Worm (Caenorhabditis elegans) whole organism, L3 larva: ENCODE data around the gene F31A3.3.

Experiments used
- R02D3.7 ChIP-seq: fragments of 150-350 bp; optimal IDR thresholded peaks from 2 replicates; lab custom pipeline; 2014; ENCODE audit warnings: missing biosample characterization, missing genetic modification characterization
- ZK546.5 ChIP-seq: sonication (generic microtip); optimal IDR thresholded peaks from 2 replicates; lab custom pipeline; 2017; ENCODE audit warnings: missing biosample characterization, missing genetic modification characterization
- ama-1 ChIP-seq: fragments of 150-350 bp; optimal IDR thresholded peaks from 2 replicates; lab custom pipeline; 2018
- ceh-16 ChIP-seq: sonication (generic microtip); optimal IDR thresholded peaks from 2 replicates; lab custom pipeline; 2017; ENCODE audit warnings: missing biosample characterization, missing genetic modification characterization
- ceh-28 ChIP-seq: fragments of 150-350 bp; optimal IDR thresholded peaks from 2 replicates; lab custom pipeline; 2014; ENCODE audit warnings: missing biosample characterization, missing genetic modification reagents, missing genetic modification characterization
- ceh-82 ChIP-seq: fragments of 150-350 bp; optimal IDR thresholded peaks from 2 replicates; lab custom pipeline; 2014; ENCODE audit warnings: missing biosample characterization, missing genetic modification characterization
- ceh-9 ChIP-seq: sonication (generic microtip); optimal IDR thresholded peaks from 2 replicates; lab custom pipeline; 2018; ENCODE audit warnings: missing biosample characterization, missing genetic modification characterization
- daf-12 ChIP-seq: fragments of 150-350 bp; optimal IDR thresholded peaks from 2 replicates; lab custom pipeline; 2014; ENCODE audit warnings: missing biosample characterization, missing genetic modification reagents, missing genetic modification characterization
- egl-27 ChIP-seq: sonication (generic microtip); optimal IDR thresholded peaks from 4 replicates; lab custom pipeline; 2017; ENCODE audit warnings: missing biosample characterization, missing genetic modification reagents, missing genetic modification characterization
- egl-5 ChIP-seq: fragments of 150-350 bp; optimal IDR thresholded peaks from 2 replicates; lab custom pipeline; 2017; ENCODE audit warnings: missing biosample characterization, missing genetic modification reagents, missing genetic modification characterization, inconsistent platforms
- elt-1 ChIP-seq: fragments of 150-350 bp; optimal IDR thresholded peaks from 2 replicates; lab custom pipeline; 2014; ENCODE audit warnings: missing biosample characterization, missing genetic modification characterization
- elt-3 ChIP-seq, 3 experiments: fragments of 150-350 bp in 1 of 3; sonication (generic microtip) in 2 of 3; optimal IDR thresholded peaks; 2 replicates in 2 of 3; 4 replicates in 1 of 3; lab custom pipeline; 2014 to 2017; ENCODE audit warnings: missing biosample characterization in 3 of 3, missing genetic modification characterization in 3 of 3
- eor-1 ChIP-seq, 2 experiments: fragments of 150-350 bp; optimal IDR thresholded peaks; 2 replicates each; lab custom pipeline; 2014 to 2018; ENCODE audit warnings: missing biosample characterization in 2 of 2, missing genetic modification characterization in 2 of 2
- fkh-10 ChIP-seq: sonication (generic microtip); optimal IDR thresholded peaks from 2 replicates; lab custom pipeline; 2017; ENCODE audit warnings: missing biosample characterization, missing genetic modification reagents, missing genetic modification characterization
- fos-1 ChIP-seq: fragments of 150-350 bp; optimal IDR thresholded peaks from 2 replicates; lab custom pipeline; 2014; ENCODE audit warnings: missing biosample characterization, missing genetic modification characterization
- hmg-11 ChIP-seq: sonication (generic microtip); optimal IDR thresholded peaks from 2 replicates; lab custom pipeline; 2016; ENCODE audit warnings: missing genetic modification characterization, missing compliant biosample characterization
- jun-1 ChIP-seq: fragments of 150-350 bp; optimal IDR thresholded peaks from 2 replicates; lab custom pipeline; 2014; ENCODE audit warnings: missing biosample characterization, missing genetic modification reagents, missing genetic modification characterization
- lin-39 ChIP-seq: fragments of 150-350 bp; optimal IDR thresholded peaks from 2 replicates; lab custom pipeline; 2018; ENCODE audit warnings: missing biosample characterization, missing genetic modification reagents, missing genetic modification characterization
- lsy-12 ChIP-seq: sonication (generic microtip); optimal IDR thresholded peaks from 2 replicates; lab custom pipeline; 2016; ENCODE audit warnings: mild to moderate bottlenecking, missing genetic modification characterization, missing compliant biosample characterization
- mml-1 ChIP-seq: fragments of 150-350 bp; sonication (generic microtip); optimal IDR thresholded peaks from 3 replicates; lab custom pipeline; 2014; ENCODE audit warnings: missing biosample characterization, missing genetic modification characterization
- nfya-1 ChIP-seq: sonication (generic microtip); optimal IDR thresholded peaks from 2 replicates; lab custom pipeline; 2017; ENCODE audit warnings: missing genetic modification characterization, mild to moderate bottlenecking, missing compliant biosample characterization, antibody characterized with exemption, moderate library complexity; ENCODE audit not compliant: insufficient read depth
- nhr-11 ChIP-seq: fragments of 150-350 bp; optimal IDR thresholded peaks from 2 replicates; lab custom pipeline; 2014; ENCODE audit warnings: missing biosample characterization, missing genetic modification characterization
- nhr-12 ChIP-seq: fragments of 150-350 bp; optimal IDR thresholded peaks from 2 replicates; lab custom pipeline; 2014; ENCODE audit warnings: missing biosample characterization, missing genetic modification characterization
- nhr-23 ChIP-seq: fragments of 150-350 bp; optimal IDR thresholded peaks from 2 replicates; lab custom pipeline; 2014; ENCODE audit warnings: missing biosample characterization, missing genetic modification reagents, missing genetic modification characterization
- nhr-237 ChIP-seq: fragments of 150-350 bp; optimal IDR thresholded peaks from 2 replicates; lab custom pipeline; 2014; ENCODE audit warnings: missing biosample characterization, missing genetic modification characterization
- nhr-25 ChIP-seq: sonication (generic microtip); optimal IDR thresholded peaks from 2 replicates; lab custom pipeline; 2017; ENCODE audit warnings: missing biosample characterization, missing genetic modification characterization
- nhr-28 ChIP-seq: fragments of 150-350 bp; optimal IDR thresholded peaks from 2 replicates; lab custom pipeline; 2014; ENCODE audit warnings: missing biosample characterization, missing genetic modification characterization
- nhr-43 ChIP-seq: sonication (generic microtip); optimal IDR thresholded peaks from 2 replicates; lab custom pipeline; 2016; ENCODE audit warnings: mild to moderate bottlenecking, missing genetic modification characterization, missing compliant biosample characterization; ENCODE audit not compliant: poor library complexity, severe bottlenecking
- nhr-76 ChIP-seq: fragments of 150-350 bp; sonication (generic microtip); optimal IDR thresholded peaks from 5 replicates; lab custom pipeline; 2014; ENCODE audit warnings: missing biosample characterization, missing genetic modification characterization
- nhr-77 ChIP-seq: fragments of 150-350 bp; optimal IDR thresholded peaks from 2 replicates; lab custom pipeline; 2014; ENCODE audit warnings: missing biosample characterization, missing genetic modification characterization
- pha-4 ChIP-seq: fragments of 150-350 bp; optimal IDR thresholded peaks from 2 replicates; lab custom pipeline; 2014; ENCODE audit warnings: missing biosample characterization, missing genetic modification reagents, missing genetic modification characterization
- pqm-1 ChIP-seq: fragments of 150-350 bp; optimal IDR thresholded peaks from 2 replicates; lab custom pipeline; 2017; ENCODE audit warnings: missing biosample characterization, missing genetic modification characterization, inconsistent platforms
- sea-2 ChIP-seq: fragments of 150-350 bp; sonication (generic microtip); optimal IDR thresholded peaks from 4 replicates; lab custom pipeline; 2014; ENCODE audit warnings: missing biosample characterization, missing genetic modification reagents, missing genetic modification characterization
- snpc-4 ChIP-seq: fragments of 150-350 bp; optimal IDR thresholded peaks from 2 replicates; lab custom pipeline; 2014; ENCODE audit warnings: missing biosample characterization, missing genetic modification characterization
- tbx-2 ChIP-seq: sonication (generic microtip); optimal IDR thresholded peaks from 2 replicates; lab custom pipeline; 2016; ENCODE audit warnings: mild to moderate bottlenecking, missing genetic modification characterization, missing compliant biosample characterization
- unc-39 ChIP-seq: sonication (generic microtip); optimal IDR thresholded peaks from 4 replicates; lab custom pipeline; 2017; ENCODE audit warnings: missing biosample characterization, missing genetic modification characterization
- unc-62 ChIP-seq: fragments of 150-350 bp; sonication (generic microtip); optimal IDR thresholded peaks from 4 replicates; lab custom pipeline; 2014; ENCODE audit warnings: missing biosample characterization, missing genetic modification reagents, missing genetic modification characterization
- zag-1 ChIP-seq: fragments of 150-350 bp; optimal IDR thresholded peaks from 2 replicates; lab custom pipeline; 2014; ENCODE audit warnings: missing biosample characterization, missing genetic modification characterization
- ztf-4 ChIP-seq: fragments of 150-350 bp; optimal IDR thresholded peaks from 2 replicates; lab custom pipeline; 2014; ENCODE audit warnings: missing biosample characterization, missing genetic modification characterization

F31A3.3 gene

ce11 chrX:17516941-17517340 is 16.9 kb downstream of the F31A3.3 start:
- TF ChIP-seq eor-1 (tag; optimal IDR thresholded peaks at IDR 0.05; lab: Kevin White, UChicago) (no peak), daf-12 (tag; lab: Kevin White, UChicago) (no peak), sea-2 (GFP tag; lab: Kevin White, UChicago) (no peak), hmg-11 (tag; lab: Kevin White, UChicago) (no peak), nfya-1 (tag; lab: Kevin White, UChicago) (no peak), elt-1 (peak; percentile 9), R02D3.7 (no peak), tbx-2 (tag; lab: Kevin White, UChicago) (no peak), ztf-4 (tag; lab: Kevin White, UChicago) (no peak), ceh-82 (tag; lab: Kevin White, UChicago) (no peak), lsy-12 (tag; lab: Kevin White, UChicago) (no peak), fos-1 (tag; lab: Kevin White, UChicago) (no peak), ama-1 (lab: Kevin White, UChicago) (peak; percentile 32), nhr-11 (tag; lab: Kevin White, UChicago) (no peak), nhr-23 (tag; lab: Kevin White, UChicago) (peak; percentile 54), unc-62 (no peak), mml-1 (tag; lab: Kevin White, UChicago) (no peak), egl-27 (no peak), nhr-12 (tag; lab: Kevin White, UChicago) (no peak), nhr-28 (tag; lab: Kevin White, UChicago) (no peak), fkh-10 (GFP tag; lab: Kevin White, UChicago) (no peak), ceh-16 (tag; lab: Kevin White, UChicago) (no peak), unc-39 (tag; lab: Kevin White, UChicago) (no peak), jun-1 (tag; lab: Kevin White, UChicago) (no peak), elt-3 (tag; optimal IDR thresholded peaks at IDR 0.05; lab: Kevin White, UChicago) (no peak), nhr-25 (tag; lab: Kevin White, UChicago) (peak; percentile 55), ceh-9 (no peak), lin-39 (tag; lab: Kevin White, UChicago) (no peak), snpc-4 (no peak), nhr-77 (tag; lab: Kevin White, UChicago) (no peak), pqm-1 (tag; lab: Kevin White, UChicago) (no peak), egl-5 (tag; lab: Kevin White, UChicago) (peak; percentile 65)

ce11 chrX:17516461-17516860 is 17.4 kb downstream of the F31A3.3 start:
- TF ChIP-seq ZK546.5 (no peak), ama-1 (lab: Kevin White, UChicago) (no peak), nhr-28 (tag; lab: Kevin White, UChicago) (no peak), ceh-82 (tag; lab: Kevin White, UChicago) (no peak), ceh-28 (tag; lab: Kevin White, UChicago) (no peak), nhr-76 (tag; lab: Kevin White, UChicago) (no peak), nhr-237 (tag; lab: Kevin White, UChicago) (no peak), egl-5 (tag; lab: Kevin White, UChicago) (no peak), egl-27 (no peak), pha-4 (tag; lab: Kevin White, UChicago) (no peak)

ce11 chrX:17515207-17515902 is 18.5 kb downstream of the F31A3.3 start:
- peak; percentile 57 for TF ChIP-seq nhr-43
- TF ChIP-seq zag-1, result no peak
- no peak for TF ChIP-seq ZK546.5
- peak; percentile 21 for TF ChIP-seq nhr-23 (tag; lab: Kevin White, UChicago)
- TF ChIP-seq, all 47 proteins: peak for 2
